Worm (Caenorhabditis elegans): ENCODE data around the gene T05A7.12.

T05A7.12 gene

ce11 chrII:4617990-4618389 is 45.1 kb downstream of the T05A7.12 start, which contains the start of gene clec-137:
TSS of gene clec-137 (minus strand) at chrII:4618090.
- TF ChIP-seq daf-12 (tag; optimal IDR thresholded peaks at IDR 0.05) (no peak), elt-3 (tag; optimal IDR thresholded peaks at IDR 0.05) (no peak), nhr-28 (tag; optimal IDR thresholded peaks at IDR 0.05) (no peak), nhr-43 (tag; optimal IDR thresholded peaks at IDR 0.05; ENCODE audit: poor library complexity, severe bottlenecking) (no peak), ztf-4 (tag; optimal IDR thresholded peaks at IDR 0.05) (no peak), egl-27 (tag; optimal IDR thresholded peaks at IDR 0.05) (no peak), nhr-25 (tag; optimal IDR thresholded peaks at IDR 0.05) (no peak), ZK546.5 (tag; optimal IDR thresholded peaks at IDR 0.05) (no peak)

DNA sequence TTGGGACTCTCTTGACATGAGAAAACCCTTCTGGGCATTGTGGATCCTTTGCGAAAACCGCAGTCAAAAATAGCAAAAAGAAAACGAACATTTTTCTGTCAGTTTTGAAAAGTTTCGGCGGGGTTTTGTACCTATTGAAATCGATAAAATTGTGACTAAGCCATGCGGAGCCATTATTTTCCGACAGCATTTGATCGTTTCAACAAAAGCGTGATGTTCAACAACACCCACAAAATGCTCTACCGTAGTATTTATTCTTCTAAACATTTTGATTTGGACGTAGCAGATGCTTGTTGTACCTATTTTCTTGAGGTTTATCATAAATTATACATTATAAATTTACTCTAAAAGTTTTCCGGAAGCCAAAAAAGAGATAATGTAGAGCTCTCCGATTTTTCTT is 46.6 kb downstream of the T05A7.12 start, which contains the start of gene clec-136:
TSS of gene clec-136 (minus strand) at position 101 of the 400 bp plus-strand sequence.
- no peak for TF ChIP-seq fkh-10 (GFP tag; optimal IDR thresholded peaks at IDR 0.05)
- no peak for TF ChIP-seq lin-39 (tag; optimal IDR thresholded peaks at IDR 0.05)
- TF ChIP-seq skn-1 (tag; optimal IDR thresholded peaks at IDR 0.05), result no peak
- no peak for TF ChIP-seq egl-5 (tag; optimal IDR thresholded peaks at IDR 0.05)
- no peak for TF ChIP-seq nhr-76 (tag; optimal IDR thresholded peaks at IDR 0.05)
- TF ChIP-seq R02D3.7 (tag; optimal IDR thresholded peaks at IDR 0.05), result no peak
- no peak for TF ChIP-seq snpc-4 (tag; optimal IDR thresholded peaks at IDR 0.05)
- no peak for TF ChIP-seq aly-2 (tag; optimal IDR thresholded peaks at IDR 0.05)
- no peak for TF ChIP-seq ZK546.5 (tag; optimal IDR thresholded peaks at IDR 0.05)
- TF ChIP-seq mml-1 (tag; optimal IDR thresholded peaks at IDR 0.05), result no peak
- no peak for TF ChIP-seq nhr-12 (tag; optimal IDR thresholded peaks at IDR 0.05)

- TF ChIP-seq nhr-67 (tag; optimal IDR thresholded peaks at IDR 0.05) (no peak), nhr-43 (tag; optimal IDR thresholded peaks at IDR 0.05; ENCODE audit: poor library complexity, severe bottlenecking) (no peak), egl-27 (tag; optimal IDR thresholded peaks at IDR 0.05) (no peak), nfya-1 (tag; optimal IDR thresholded peaks at IDR 0.05; ENCODE audit: insufficient read depth) (no peak), unc-39 (tag; optimal IDR thresholded peaks at IDR 0.05) (no peak), pha-4 (tag; optimal IDR thresholded peaks at IDR 0.05) (peak; percentile 43), ztf-11 (tag; optimal IDR thresholded peaks at IDR 0.05) (no peak)
These were observed 50.4 kb downstream of the T05A7.12 start, which contains the start of gene pqn-35 for ce11 chrII:4612694-4613093. TSS of gene pqn-35 (plus strand) at chrII:4612994.
